Fruit fly (Drosophila melanogaster): ENCODE measurements around the gene CG3987.

The CG3987 gene

dm6 chr3R:15145491-15145890 lies 5.7 kb downstream of the CG3987 start (continued):
- TF ChIP-seq Hr3 (GFP tag; optimal IDR thresholded peaks at IDR 0.05) (peak; percentile 20), en (GFP tag; optimal IDR thresholded peaks at IDR 0.05) (no peak), CG6175 (GFP tag; IDR thresholded peaks at IDR 0.05) (no peak), CG2889 (GFP tag; IDR thresholded peaks at IDR 0.05) (peak; percentile 57; the same call in 1 of the 3 replicates), pzg (GFP tag; optimal IDR thresholded peaks at IDR 0.05) (no peak), CG11560 (tag; IDR thresholded peaks at IDR 0.05) (0 out of 3 replicates have a peak, but pooled peaks have one; percentile 44), crol (GFP tag; IDR thresholded peaks at IDR 0.05) (no peak), Bgb (GFP tag; IDR thresholded peaks at IDR 0.05; ENCODE audit: partially characterized antibody) (no peak), mld (GFP tag; IDR thresholded peaks at IDR 0.05; ENCODE audit: partially characterized antibody) (no peak), grn (GFP tag; optimal IDR thresholded peaks at IDR 0.05) (peak; percentile 6), Kr (GFP tag; optimal IDR thresholded peaks at IDR 0.05) (no peak), ranshi (GFP tag; IDR thresholded peaks at IDR 0.05) (0 out of 2 replicates have a peak, but pooled peaks have one; percentile 12), pfk (GFP tag; optimal IDR thresholded peaks at IDR 0.05) (no peak), Eip74EF (GFP tag; optimal IDR thresholded peaks at IDR 0.05) (peak in 1 of 2 experiments; percentile 61), Usf (GFP tag; optimal IDR thresholded peaks at IDR 0.05) (no peak), D19B (GFP tag; optimal IDR thresholded peaks at IDR 0.05) (no peak), CG12155 (GFP tag; optimal IDR thresholded peaks at IDR 0.05) (peak; percentile 30), fu2 (GFP tag; optimal IDR thresholded peaks at IDR 0.05) (no peak), CG13775 (GFP tag; optimal IDR thresholded peaks at IDR 0.05) (peak; percentile 2), Dfd (GFP tag; optimal IDR thresholded peaks at IDR 0.05) (no peak), CG8089 (GFP tag; optimal IDR thresholded peaks at IDR 0.05) (no peak), Oaz (GFP tag; IDR thresholded peaks at IDR 0.05) (no peak), CG11695 (GFP tag; IDR thresholded peaks at IDR 0.05) (peak; percentile 77), CG7786 (GFP tag; optimal IDR thresholded peaks at IDR 0.05) (no peak), sr (GFP tag; IDR thresholded peaks at IDR 0.05) (no peak), chif (GFP tag; optimal IDR thresholded peaks at IDR 0.05) (peak in 1 of 2 experiments; percentile 9), dm (GFP tag; optimal IDR thresholded peaks at IDR 0.05) (no peak), Rfx (GFP tag; IDR thresholded peaks at IDR 0.05) (peak; percentile 70), ind (GFP tag; optimal IDR thresholded peaks at IDR 0.05) (peak; percentile 57), CG5245 (GFP tag; optimal IDR thresholded peaks at IDR 0.05) (no peak), cato (GFP tag; optimal IDR thresholded peaks at IDR 0.05; ENCODE audit: borderline replicate concordance) (no peak), amos (GFP tag; IDR thresholded peaks at IDR 0.05; ENCODE audit: partially characterized antibody) (no peak), Sox102F (GFP tag; optimal IDR thresholded peaks at IDR 0.05) (peak; percentile 68), btn (GFP tag; optimal IDR thresholded peaks at IDR 0.05) (no peak), run (tag; optimal IDR thresholded peaks at IDR 0.05) (no peak), CG8944 (GFP tag; optimal IDR thresholded peaks at IDR 0.05) (no peak), twi (tag; optimal IDR thresholded peaks at IDR 0.05) (no peak), stwl (tag; optimal IDR thresholded peaks at IDR 0.05) (no peak), Hand (GFP tag; optimal IDR thresholded peaks at IDR 0.05) (no peak), Hmx (GFP tag; optimal IDR thresholded peaks at IDR 0.05) (no peak), CG13123 (GFP tag; optimal IDR thresholded peaks at IDR 0.05) (no peak), CG1602 (GFP tag; optimal IDR thresholded peaks at IDR 0.05) (peak; percentile 5), sima (GFP tag; optimal IDR thresholded peaks at IDR 0.05) (no peak), zfh1 (GFP tag; IDR thresholded peaks at IDR 0.05) (peak; percentile 62), ems (GFP tag; optimal IDR thresholded peaks at IDR 0.05) (peak; percentile 28), Vsx1 (GFP tag; optimal IDR thresholded peaks at IDR 0.05) (no peak), CG9727 (GFP tag; optimal IDR thresholded peaks at IDR 0.05) (peak; percentile 46), bigmax (GFP tag; optimal IDR thresholded peaks at IDR 0.05) (no peak), CG12744 (GFP tag; optimal IDR thresholded peaks at IDR 0.05) (no peak), gro (GFP tag; optimal IDR thresholded peaks at IDR 0.05) (no peak), dysf (GFP tag; IDR thresholded peaks at IDR 0.05) (peak; percentile 79), Ets97D (GFP tag; optimal IDR thresholded peaks at IDR 0.05) (no peak)

All from whole organism, embryonic.